Worm (Caenorhabditis elegans): ENCODE data around the gene C04C3.9.

- TF ChIP-seq nhr-28 (tag; optimal IDR thresholded peaks at IDR 0.05) (no peak), unc-62 (GFP tag; optimal IDR thresholded peaks at IDR 0.05) (no peak), tbx-8 (GFP tag; optimal IDR thresholded peaks at IDR 0.05) (no peak)
Measured at ce11 chrIV:3467128-3467527, 38.8 kb upstream of the C04C3.9 start, which contains the start of gene F58E2.3.
